Worm (Caenorhabditis elegans) whole organism, L3 larva: ENCODE measurements around the gene brd-1.

Experiments
- R02D3.7 ChIP-seq: fragments of 150-350 bp; optimal IDR thresholded peaks from 2 replicates; lab custom pipeline; 2014; ENCODE audit warnings: missing biosample characterization, missing genetic modification characterization
- ama-1 ChIP-seq: fragments of 150-350 bp; optimal IDR thresholded peaks from 2 replicates; lab custom pipeline; 2018
- elt-2 ChIP-seq: sonication (generic microtip); optimal IDR thresholded peaks from 2 replicates; lab custom pipeline; 2016; ENCODE audit warnings: missing genetic modification reagents, mild to moderate bottlenecking, missing genetic modification characterization, missing compliant biosample characterization
- elt-3 ChIP-seq, 3 experiments: fragments of 150-350 bp in 1 of 3; sonication (generic microtip) in 2 of 3; optimal IDR thresholded peaks; 2 replicates in 2 of 3; 4 replicates in 1 of 3; lab custom pipeline; 2014 to 2017; ENCODE audit warnings: missing biosample characterization in 3 of 3, missing genetic modification characterization in 3 of 3
- fkh-10 ChIP-seq: sonication (generic microtip); optimal IDR thresholded peaks from 2 replicates; lab custom pipeline; 2017; ENCODE audit warnings: missing biosample characterization, missing genetic modification reagents, missing genetic modification characterization
- lin-39 ChIP-seq: fragments of 150-350 bp; optimal IDR thresholded peaks from 2 replicates; lab custom pipeline; 2018; ENCODE audit warnings: missing biosample characterization, missing genetic modification reagents, missing genetic modification characterization
- nhr-12 ChIP-seq: fragments of 150-350 bp; optimal IDR thresholded peaks from 2 replicates; lab custom pipeline; 2014; ENCODE audit warnings: missing biosample characterization, missing genetic modification characterization
- nhr-28 ChIP-seq: fragments of 150-350 bp; optimal IDR thresholded peaks from 2 replicates; lab custom pipeline; 2014; ENCODE audit warnings: missing biosample characterization, missing genetic modification characterization
- nhr-67 ChIP-seq: fragments of 150-350 bp; optimal IDR thresholded peaks from 2 replicates; lab custom pipeline; 2014; ENCODE audit warnings: missing biosample characterization, missing genetic modification characterization
- unc-62 ChIP-seq: fragments of 150-350 bp; sonication (generic microtip); optimal IDR thresholded peaks from 4 replicates; lab custom pipeline; 2014; ENCODE audit warnings: missing biosample characterization, missing genetic modification reagents, missing genetic modification characterization

ce11 chrIII:6900609-6901008 is 11.3 kb upstream of the brd-1 start:
- TF ChIP-seq fkh-10 (GFP tag; lab: Kevin White, UChicago) (no peak), unc-62 (GFP tag; lab: Kevin White, UChicago) (no peak), R02D3.7 (tag; lab: Kevin White, UChicago) (no peak), nhr-67 (tag; lab: Kevin White, UChicago) (no peak), lin-39 (tag; lab: Kevin White, UChicago) (no peak), ama-1 (lab: Kevin White, UChicago) (no peak), elt-2 (tag; lab: Kevin White, UChicago) (no peak), elt-3 (tag; optimal IDR thresholded peaks at IDR 0.05; lab: Kevin White, UChicago) (no peak), nhr-28 (tag; lab: Kevin White, UChicago) (no peak), nhr-12 (tag; lab: Kevin White, UChicago) (no peak)
